Fruit fly (Drosophila melanogaster): ENCODE data around the gene vvl.

vvl gene

dm6 chr3L:6777614-6778013 lies 12.3 kb upstream of the vvl start:
- TF ChIP-seq pan (optimal IDR thresholded peaks at IDR 0.05), result no peak
- no peak for TF ChIP-seq Hnf4 (GFP tag; optimal IDR thresholded peaks at IDR 0.05)

dm6 chr3L:6778804-6779289 lies 11.1 kb upstream of the vvl start:
- no peak for TF ChIP-seq ey (GFP tag; optimal IDR thresholded peaks at IDR 0.05)
- TF ChIP-seq Rel (GFP tag; optimal IDR thresholded peaks at IDR 0.05), result no peak
- no peak for TF ChIP-seq Rel (tag; optimal IDR thresholded peaks at IDR 0.05)
- no peak for TF ChIP-seq Sp1 (GFP tag; optimal IDR thresholded peaks at IDR 0.05)
- no peak for TF ChIP-seq N (GFP tag; optimal IDR thresholded peaks at IDR 0.05)
- no peak for TF ChIP-seq GATAd (GFP tag; optimal IDR thresholded peaks at IDR 0.05)
- TF ChIP-seq Mio (GFP tag; optimal IDR thresholded peaks at IDR 0.05), result no peak
- no peak for TF ChIP-seq rgr (GFP tag; optimal IDR thresholded peaks at IDR 0.05)
- no peak for TF ChIP-seq sage (GFP tag; optimal IDR thresholded peaks at IDR 0.05)
- TF ChIP-seq CrebA (GFP tag; optimal IDR thresholded peaks at IDR 0.05; ENCODE audit: borderline replicate concordance), result no peak
- no peak for TF ChIP-seq h (GFP tag; optimal IDR thresholded peaks at IDR 0.05)
- no peak for TF ChIP-seq jim (GFP tag; optimal IDR thresholded peaks at IDR 0.05)
- TF ChIP-seq HLH106 (tag; optimal IDR thresholded peaks at IDR 0.05), result no peak
- TF ChIP-seq sv (GFP tag; optimal IDR thresholded peaks at IDR 0.05), result no peak
- no peak for TF ChIP-seq Hr78 (GFP tag; optimal IDR thresholded peaks at IDR 0.05)
- TF ChIP-seq tai (GFP tag; optimal IDR thresholded peaks at IDR 0.05), result no peak
- TF ChIP-seq Vsx2 (GFP tag; optimal IDR thresholded peaks at IDR 0.05; ENCODE audit: partially characterized antibody), result no peak
- TF ChIP-seq lola (GFP tag; optimal IDR thresholded peaks at IDR 0.05), result no peak
- no peak for TF ChIP-seq dl (GFP tag; optimal IDR thresholded peaks at IDR 0.05; ENCODE audit: insufficient read depth in 1 of 2, partially characterized antibody in 2 of 2)

- no peak for TF ChIP-seq tai (GFP tag; optimal IDR thresholded peaks at IDR 0.05)
- TF ChIP-seq Abd-B (GFP tag; optimal IDR thresholded peaks at IDR 0.05), result no peak
- TF ChIP-seq Mio (GFP tag; optimal IDR thresholded peaks at IDR 0.05), result no peak
- no peak for TF ChIP-seq usp (GFP tag; optimal IDR thresholded peaks at IDR 0.05)
- TF ChIP-seq br (GFP tag; optimal IDR thresholded peaks at IDR 0.05), result no peak
- TF ChIP-seq dl (GFP tag; optimal IDR thresholded peaks at IDR 0.05; ENCODE audit: insufficient read depth in 1 of 2, partially characterized antibody in 2 of 2), result no peak
- TF ChIP-seq woc (GFP tag; optimal IDR thresholded peaks at IDR 0.05), result no peak
- no peak for TF ChIP-seq sv (GFP tag; optimal IDR thresholded peaks at IDR 0.05)
- TF ChIP-seq lola (GFP tag; optimal IDR thresholded peaks at IDR 0.05), result no peak
- no peak for TF ChIP-seq jim (GFP tag; optimal IDR thresholded peaks at IDR 0.05)
- no peak for TF ChIP-seq CrebA (GFP tag; optimal IDR thresholded peaks at IDR 0.05; ENCODE audit: borderline replicate concordance)
- no peak for TF ChIP-seq CG32264 (GFP tag; optimal IDR thresholded peaks at IDR 0.05)
- no peak for TF ChIP-seq sage (GFP tag; optimal IDR thresholded peaks at IDR 0.05)
Measured at dm6 chr3L:6779398-6779797, 10.6 kb upstream of the vvl start.

DNA sequence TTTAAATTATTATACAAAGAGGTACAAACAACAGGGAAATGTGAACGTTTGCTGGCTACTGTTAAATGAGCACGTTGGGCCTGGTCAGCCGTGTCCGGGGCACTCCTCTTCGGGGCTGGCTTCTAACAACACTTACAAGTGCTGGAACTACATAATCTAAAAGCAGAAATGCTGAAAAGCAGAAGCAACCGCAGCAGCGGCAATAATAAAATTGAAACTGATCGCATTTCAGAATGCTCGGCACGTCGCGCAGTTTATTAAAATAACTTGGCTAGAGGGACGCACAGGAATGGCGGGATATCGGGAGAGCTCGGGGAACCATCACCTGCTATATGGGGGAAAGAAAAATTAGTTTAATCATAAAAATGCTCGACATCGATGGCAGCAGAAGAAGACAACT lies 6.6 kb upstream of the vvl start:
- TF ChIP-seq usp (GFP tag; optimal IDR thresholded peaks at IDR 0.05) (no peak), Myc (optimal IDR thresholded peaks at IDR 0.05) (no peak), Abd-B (GFP tag; optimal IDR thresholded peaks at IDR 0.05) (no peak), ey (GFP tag; optimal IDR thresholded peaks at IDR 0.05) (no peak), Hnf4 (GFP tag; optimal IDR thresholded peaks at IDR 0.05) (no peak), Jra (GFP tag; optimal IDR thresholded peaks at IDR 0.05) (no peak), Mio (GFP tag; optimal IDR thresholded peaks at IDR 0.05) (no peak), N (GFP tag; optimal IDR thresholded peaks at IDR 0.05) (no peak), dl (GFP tag; optimal IDR thresholded peaks at IDR 0.05; ENCODE audit: insufficient read depth in 1 of 2, partially characterized antibody in 2 of 2) (no peak), jim (GFP tag; optimal IDR thresholded peaks at IDR 0.05) (no peak), fru (GFP tag; optimal IDR thresholded peaks at IDR 0.05) (no peak), foxo (GFP tag; optimal IDR thresholded peaks at IDR 0.05) (no peak), h (GFP tag; optimal IDR thresholded peaks at IDR 0.05) (no peak), CrebA (GFP tag; optimal IDR thresholded peaks at IDR 0.05; ENCODE audit: borderline replicate concordance) (no peak), pan (optimal IDR thresholded peaks at IDR 0.05) (no peak), sage (GFP tag; optimal IDR thresholded peaks at IDR 0.05) (no peak), lola (GFP tag; optimal IDR thresholded peaks at IDR 0.05) (no peak), woc (GFP tag; optimal IDR thresholded peaks at IDR 0.05) (no peak), CG9705 (GFP tag; optimal IDR thresholded peaks at IDR 0.05) (no peak), CG32264 (GFP tag; optimal IDR thresholded peaks at IDR 0.05) (no peak)

Data from whole organism, wandering third instar larva.